Worm (Caenorhabditis elegans) whole organism, L2 larva: Measurements from ENCODE around the gene T22F3.11.

Experiments
- aly-2 ChIP-seq: fragments of 150-350 bp; optimal IDR thresholded peaks from 2 replicates; lab custom pipeline; 2014; ENCODE audit warnings: missing biosample characterization, missing genetic modification characterization
- ceh-82 ChIP-seq: fragments of 150-350 bp; optimal IDR thresholded peaks from 2 replicates; lab custom pipeline; 2014; ENCODE audit warnings: missing biosample characterization, missing genetic modification characterization
- nhr-11 ChIP-seq: fragments of 150-350 bp; optimal IDR thresholded peaks from 2 replicates; lab custom pipeline; 2014; ENCODE audit warnings: missing biosample characterization, missing genetic modification characterization
- nhr-25 ChIP-seq: fragments of 150-350 bp; sonication (generic microtip); optimal IDR thresholded peaks from 3 replicates; lab custom pipeline; 2014; ENCODE audit warnings: missing biosample characterization, missing genetic modification characterization
- snpc-4 ChIP-seq: fragments of 150-350 bp; optimal IDR thresholded peaks from 2 replicates; lab custom pipeline; 2014; ENCODE audit warnings: missing biosample characterization, missing genetic modification characterization
- unc-39 ChIP-seq: fragments of 150-350 bp; optimal IDR thresholded peaks from 2 replicates; lab custom pipeline; 2014; ENCODE audit warnings: missing biosample characterization, missing genetic modification characterization
- unc-62 ChIP-seq: fragments of 150-350 bp; optimal IDR thresholded peaks from 2 replicates; lab custom pipeline; 2014; ENCODE audit warnings: missing biosample characterization, missing genetic modification reagents, missing genetic modification characterization
- ztf-11 ChIP-seq: sonication (generic microtip); optimal IDR thresholded peaks from 2 replicates; lab custom pipeline; 2017; ENCODE audit warnings: missing biosample characterization, missing genetic modification characterization

ce11 chrV:3606391-3606790 lies 8.0 kb downstream of the T22F3.11 start:
- no peak for TF ChIP-seq ceh-82
- TF ChIP-seq nhr-11 (tag; lab: Kevin White, UChicago), result no peak
- no peak for TF ChIP-seq unc-39
- TF ChIP-seq unc-62, result no peak
- TF ChIP-seq nhr-25 (tag; lab: Kevin White, UChicago), result no peak
- no peak for TF ChIP-seq ztf-11 (tag; lab: Kevin White, UChicago)
- TF ChIP-seq aly-2 (tag; lab: Kevin White, UChicago), result no peak
- TF ChIP-seq snpc-4 (tag; lab: Kevin White, UChicago), result no peak
